Fruit fly (Drosophila melanogaster): ENCODE measurements around the gene mRpL38.

mRpL38 gene

DNA sequence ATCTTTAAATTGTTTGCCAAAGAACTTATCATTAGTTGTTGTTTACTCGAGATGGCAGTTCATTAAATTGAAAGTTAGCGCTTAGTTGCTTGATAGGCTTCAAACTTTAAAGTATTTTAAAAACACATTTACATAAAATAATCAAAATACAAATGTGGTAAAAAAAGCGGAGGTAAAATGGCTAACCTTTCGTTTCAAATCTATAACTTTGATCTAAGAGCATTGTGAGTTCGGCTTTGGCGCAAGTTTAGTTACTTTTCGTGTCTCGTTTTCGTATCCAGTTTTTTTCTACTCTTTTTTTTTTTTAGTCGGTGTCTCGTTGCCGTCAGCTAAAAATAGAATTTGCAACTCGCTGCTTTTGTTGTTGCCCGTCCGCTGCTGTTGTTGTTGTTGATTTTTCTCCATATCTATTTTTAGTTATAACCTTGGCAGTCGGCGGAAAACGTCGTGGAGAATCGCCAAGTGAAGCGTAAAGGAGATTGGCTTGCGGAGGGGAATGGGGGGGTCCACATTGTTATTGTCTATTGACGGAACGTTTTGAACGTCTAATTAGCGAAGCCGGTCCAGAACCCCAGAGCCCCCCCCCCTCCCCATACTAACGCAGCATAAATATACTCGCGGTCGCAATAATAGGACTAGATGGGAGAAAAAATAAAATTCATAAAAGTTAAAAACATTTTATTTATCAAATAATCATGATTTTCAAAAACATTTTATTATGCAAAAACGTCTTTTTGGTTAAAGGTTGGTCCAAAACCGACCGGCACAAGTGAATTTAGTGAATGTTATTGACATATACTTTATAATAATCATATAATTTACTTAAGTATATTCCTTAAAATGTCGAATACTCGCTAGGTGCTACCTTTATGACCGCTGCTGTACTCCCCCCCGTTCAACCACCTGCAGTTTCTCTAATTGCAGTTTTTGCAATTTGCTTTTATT, 11.3 kb upstream of the mRpL38 start:
- no peak for TF ChIP-seq Kr (GFP tag; optimal IDR thresholded peaks at IDR 0.05)
- TF ChIP-seq sisA (GFP tag; IDR thresholded peaks at IDR 0.05), result peak; percentile 48; the same call in 1 of the 2 replicates
- TF ChIP-seq p53 (GFP tag; optimal IDR thresholded peaks at IDR 0.05), result no peak
- TF ChIP-seq CG8290 (GFP tag; optimal IDR thresholded peaks at IDR 0.05), result no peak
- TF ChIP-seq CG8290 (tag; optimal IDR thresholded peaks at IDR 0.05), result no peak
- 0 out of 2 replicates have a peak, but pooled peaks have one; percentile 24 for TF ChIP-seq esg (GFP tag; conservative IDR thresholded peaks at IDR 0.05)
- TF ChIP-seq E2f2 (GFP tag; IDR thresholded peaks at IDR 0.05), result peak; percentile 29; the same call in 1 of the 2 replicates
- TF ChIP-seq ATbp (GFP tag; optimal IDR thresholded peaks at IDR 0.05), result no peak
- peak; percentile 36 for TF ChIP-seq Fer3 (tag; optimal IDR thresholded peaks at IDR 0.05)
- TF ChIP-seq so (GFP tag; IDR thresholded peaks at IDR 0.05), result no peak
- TF ChIP-seq Rx (GFP tag; IDR thresholded peaks at IDR 0.05), result no peak
- TF ChIP-seq slp2 (GFP tag; optimal IDR thresholded peaks at IDR 0.05), result no peak
- no peak for TF ChIP-seq MBD-R2 (GFP tag; IDR thresholded peaks at IDR 0.05)
- TF ChIP-seq bcd (GFP tag; optimal IDR thresholded peaks at IDR 0.05), result peak; percentile 54
- TF ChIP-seq mld (GFP tag; IDR thresholded peaks at IDR 0.05; ENCODE audit: partially characterized antibody), result no peak
- no peak for TF ChIP-seq ssp (GFP tag; IDR thresholded peaks at IDR 0.05)
- no peak for TF ChIP-seq CG7786 (GFP tag; optimal IDR thresholded peaks at IDR 0.05)
- TF ChIP-seq pita (GFP tag; optimal IDR thresholded peaks at IDR 0.05), result no peak
- no peak for TF ChIP-seq H15 (GFP tag; IDR thresholded peaks at IDR 0.05)
- no peak for TF ChIP-seq Atf3 (GFP tag; optimal IDR thresholded peaks at IDR 0.05)
- no peak for TF ChIP-seq sc (optimal IDR thresholded peaks at IDR 0.05)
- no peak for TF ChIP-seq sc (GFP tag; optimal IDR thresholded peaks at IDR 0.05)
- TF ChIP-seq D (optimal IDR thresholded peaks at IDR 0.05), result no peak
- no peak for TF ChIP-seq D (GFP tag; optimal IDR thresholded peaks at IDR 0.05)
- no peak for TF ChIP-seq ac (GFP tag; optimal IDR thresholded peaks at IDR 0.05)
- TF ChIP-seq CG17186 (GFP tag; optimal IDR thresholded peaks at IDR 0.05), result no peak
- no peak for TF ChIP-seq Side (GFP tag; optimal IDR thresholded peaks at IDR 0.05)
- no peak for TF ChIP-seq CG9797 (GFP tag; optimal IDR thresholded peaks at IDR 0.05)
- TF ChIP-seq chn (GFP tag; optimal IDR thresholded peaks at IDR 0.05), result no peak
- TF ChIP-seq Asciz (GFP tag; optimal IDR thresholded peaks at IDR 0.05), result no peak
- no peak for TF ChIP-seq Tbp (GFP tag; optimal IDR thresholded peaks at IDR 0.05)
- TF ChIP-seq CG7271 (tag; optimal IDR thresholded peaks at IDR 0.05), result no peak
- TF ChIP-seq tup (GFP tag; optimal IDR thresholded peaks at IDR 0.05), result no peak
- TF ChIP-seq otp (GFP tag; IDR thresholded peaks at IDR 0.05), result no peak
- TF ChIP-seq lilli (GFP tag; optimal IDR thresholded peaks at IDR 0.05), result no peak
- TF ChIP-seq CG4854 (GFP tag; optimal IDR thresholded peaks at IDR 0.05), result no peak
- no peak for TF ChIP-seq B-H2 (GFP tag; optimal IDR thresholded peaks at IDR 0.05)
- no peak for TF ChIP-seq ro (GFP tag; IDR thresholded peaks at IDR 0.05)
- TF ChIP-seq CG14050 (GFP tag; IDR thresholded peaks at IDR 0.05), result no peak
- TF ChIP-seq Sin3A (optimal IDR thresholded peaks at IDR 0.05), result no peak
- TF ChIP-seq nmo (GFP tag; optimal IDR thresholded peaks at IDR 0.05), result peak; percentile 49
- no peak for TF ChIP-seq CG12219 (GFP tag; optimal IDR thresholded peaks at IDR 0.05)
- peak; percentile 51 for TF ChIP-seq CG18619 (GFP tag; optimal IDR thresholded peaks at IDR 0.05)
- 0 out of 2 replicates have a peak, but pooled peaks have one; percentile 23 for TF ChIP-seq CG31224 (GFP tag; IDR thresholded peaks at IDR 0.05)
- TF ChIP-seq CG17361 (GFP tag; IDR thresholded peaks at IDR 0.05), result peak; percentile 33; the same call in 2 of the 3 replicates
- TF ChIP-seq yki (optimal IDR thresholded peaks at IDR 0.05), result no peak
- no peak for TF ChIP-seq slou (GFP tag; optimal IDR thresholded peaks at IDR 0.05)
- TF ChIP-seq CG33557 (GFP tag; optimal IDR thresholded peaks at IDR 0.05), result no peak
- no peak for TF ChIP-seq HLHmδ (GFP tag; optimal IDR thresholded peaks at IDR 0.05)
- peak; percentile 16 for TF ChIP-seq Nf-YC (tag; optimal IDR thresholded peaks at IDR 0.05)
- no peak for TF ChIP-seq CG17912 (GFP tag; optimal IDR thresholded peaks at IDR 0.05)

All from whole organism, embryonic.